Fruit fly (Drosophila melanogaster) whole organism, embryonic: ENCODE data around the gene CG10801.

Source experiments
- ATbp ChIP-seq: fragments of 200-800 bp; sonication (Bioruptor generic); optimal IDR thresholded peaks from 2 replicates; lab custom pipeline; 2017; ENCODE audit warnings: missing biosample characterization, mild to moderate bottlenecking, missing genetic modification characterization, missing genetic modification reagents
- Antp ChIP-seq: fragments of 200-800 bp; sonication (Bioruptor generic); optimal IDR thresholded peaks from 3 replicates; lab custom pipeline; 2016; ENCODE audit warnings: missing biosample characterization, missing genetic modification characterization
- Atf-2 ChIP-seq: fragments of 200-800 bp; sonication (Bioruptor generic); optimal IDR thresholded peaks from 2 replicates; lab custom pipeline; 2016; ENCODE audit warnings: missing biosample characterization, missing genetic modification characterization
- B-H2 ChIP-seq: fragments of 200-800 bp; sonication (Bioruptor generic); optimal IDR thresholded peaks from 2 replicates; lab custom pipeline; 2018; ENCODE audit warnings: missing biosample characterization, mild to moderate bottlenecking, missing genetic modification characterization
- Bdp1 ChIP-seq: fragments of 200-800 bp; sonication (Bioruptor generic); optimal IDR thresholded peaks from 3 replicates; lab custom pipeline; 2016; ENCODE audit warnings: missing biosample characterization, missing genetic modification characterization
- CG10267 ChIP-seq: fragments of 200-800 bp; sonication (Bioruptor generic); optimal IDR thresholded peaks from 2 replicates; lab custom pipeline; 2018; ENCODE audit warnings: missing biosample characterization, mild to moderate bottlenecking, missing genetic modification characterization, moderate library complexity
- CG10543 ChIP-seq: fragments of 200-800 bp; sonication (Bioruptor generic); optimal IDR thresholded peaks from 3 replicates; lab custom pipeline; 2017; ENCODE audit warnings: missing biosample characterization, mild to moderate bottlenecking, missing genetic modification characterization, moderate library complexity
- CG11093 ChIP-seq: fragments of 200-800 bp; sonication (Bioruptor generic); IDR thresholded peaks from 3 replicates; pipeline ENCODE4 v1.3.6; 2022; ENCODE audit warnings: missing biosample characterization, missing genetic modification characterization
- CG11504 ChIP-seq: fragments of 200-800 bp; sonication (Bioruptor generic); optimal IDR thresholded peaks from 3 replicates; lab custom pipeline; 2019; ENCODE audit warnings: missing biosample characterization, mild to moderate bottlenecking, missing genetic modification characterization, moderate library complexity
- CG11695 ChIP-seq: fragments of 200-800 bp; sonication (Bioruptor generic); IDR thresholded peaks from 3 replicates; pipeline ENCODE4 v1.3.6; 2022; ENCODE audit warnings: missing biosample characterization, missing genetic modification characterization
- CG12155 ChIP-seq: fragments of 200-800 bp; sonication (Bioruptor generic); optimal IDR thresholded peaks from 3 replicates; lab custom pipeline; 2016; ENCODE audit warnings: missing biosample characterization, missing genetic modification characterization
- CG14965 ChIP-seq: fragments of 200-800 bp; sonication (Bioruptor generic); optimal IDR thresholded peaks from 2 replicates; lab custom pipeline; 2016; ENCODE audit warnings: missing biosample characterization, missing genetic modification characterization, borderline replicate concordance
- CG1529 ChIP-seq: fragments of 200-800 bp; sonication (Bioruptor generic); optimal IDR thresholded peaks from 3 replicates; lab custom pipeline; 2018; ENCODE audit warnings: missing biosample characterization, missing genetic modification characterization
- CG16863 ChIP-seq: fragments of 200-800 bp; sonication (Bioruptor generic); optimal IDR thresholded peaks from 3 replicates; lab custom pipeline; 2016; ENCODE audit warnings: missing biosample characterization, missing genetic modification characterization
- CG17186 ChIP-seq: fragments of 200-800 bp; sonication (Bioruptor generic); optimal IDR thresholded peaks from 3 replicates; lab custom pipeline; 2017; ENCODE audit warnings: missing biosample characterization, missing genetic modification reagents, missing genetic modification characterization
- CG3281 ChIP-seq: fragments of 200-800 bp; sonication (Bioruptor generic); optimal IDR thresholded peaks from 3 replicates; lab custom pipeline; 2017; ENCODE audit warnings: missing biosample characterization, mild to moderate bottlenecking, missing genetic modification characterization
- CG33213 ChIP-seq: fragments of 200-800 bp; sonication (Bioruptor generic); optimal IDR thresholded peaks from 3 replicates; lab custom pipeline; 2016; ENCODE audit warnings: missing biosample characterization, missing genetic modification characterization
- CG4424 ChIP-seq: fragments of 200-800 bp; sonication (Bioruptor generic); optimal IDR thresholded peaks from 3 replicates; lab custom pipeline; 2016; ENCODE audit warnings: missing biosample characterization, missing genetic modification characterization
- CG6254 ChIP-seq: fragments of 200-800 bp; sonication (Bioruptor generic); optimal IDR thresholded peaks from 3 replicates; lab custom pipeline; 2017; ENCODE audit warnings: mild to moderate bottlenecking, missing biosample characterization, missing genetic modification reagents, missing genetic modification characterization
- CG7357 ChIP-seq: fragments of 200-800 bp; sonication (Bioruptor generic); IDR thresholded peaks from 3 replicates; pipeline ENCODE4 v1.3.6; 2022; ENCODE audit warnings: missing biosample characterization, missing genetic modification characterization
- CG7987 ChIP-seq: fragments of 200-800 bp; sonication (Bioruptor generic); optimal IDR thresholded peaks from 2 replicates; lab custom pipeline; 2018; ENCODE audit warnings: missing biosample characterization, mild to moderate bottlenecking, missing genetic modification characterization, moderate library complexity
- CG8281 ChIP-seq: fragments of 200-800 bp; sonication (Bioruptor generic); optimal IDR thresholded peaks from 2 replicates; lab custom pipeline; 2018; ENCODE audit warnings: missing biosample characterization, mild to moderate bottlenecking, missing genetic modification characterization, moderate library complexity
- Chrac-16 ChIP-seq: fragments of 200-800 bp; sonication (Bioruptor generic); optimal IDR thresholded peaks from 3 replicates; lab custom pipeline; 2016; ENCODE audit warnings: missing biosample characterization, missing genetic modification characterization
- CkIIα-i1 ChIP-seq: fragments of 200-800 bp; sonication (Bioruptor generic); IDR thresholded peaks from 2 replicates; pipeline ENCODE4 v1.3.6; 2022; ENCODE audit warnings: missing biosample characterization, missing genetic modification characterization
- E2f1 ChIP-seq: fragments of 200-800 bp; sonication (Bioruptor generic); IDR thresholded peaks from 2 replicates; pipeline ENCODE4 v1.3.6; 2022; ENCODE audit warnings: missing biosample characterization, missing genetic modification characterization
- HLH4C ChIP-seq: fragments of 200-800 bp; sonication (Bioruptor generic); IDR thresholded peaks from 3 replicates; pipeline ENCODE4 v1.3.6; 2022; ENCODE audit warnings: missing biosample characterization, missing genetic modification characterization; ENCODE audit not compliant: partially characterized antibody
- Hr39 ChIP-seq: fragments of >200 bp; optimal IDR thresholded peaks from 2 replicates; lab custom pipeline; 2017
- Med ChIP-seq: fragments of 200-800 bp; sonication (Bioruptor generic); peaks from one replicate; lab custom pipeline; 2016; ENCODE audit warnings: missing biosample characterization, missing genetic modification characterization, mild to moderate bottlenecking, inconsistent platforms, moderate library complexity
- Mrtf ChIP-seq: fragments of 200-800 bp; sonication (Bioruptor generic); IDR thresholded peaks from 3 replicates; pipeline ENCODE4 v1.3.6; 2022; ENCODE audit warnings: missing biosample characterization, missing genetic modification characterization
- Nf-YA ChIP-seq: fragments of 200-800 bp; sonication (Bioruptor generic); IDR thresholded peaks from 2 replicates; pipeline ENCODE4 v1.3.6; 2022; ENCODE audit warnings: missing biosample characterization, missing genetic modification characterization
- Pdp1 ChIP-seq, 2 experiments: fragments of 200-800 bp; sonication (Bioruptor generic); optimal IDR thresholded peaks; 3 replicates each; lab custom pipeline; 2016; ENCODE audit warnings: missing biosample characterization in 2 of 2, missing genetic modification characterization in 2 of 2, mild to moderate bottlenecking in 1 of 2, moderate library complexity in 1 of 2
- Rx ChIP-seq: fragments of 200-800 bp; sonication (Bioruptor generic); IDR thresholded peaks from 2 replicates; pipeline ENCODE4 v1.3.6; 2022; ENCODE audit warnings: missing biosample characterization, missing genetic modification characterization
- Sox100B ChIP-seq: fragments of 200-800 bp; sonication (Bioruptor generic); optimal IDR thresholded peaks from 3 replicates; lab custom pipeline; 2018; ENCODE audit warnings: missing biosample characterization, mild to moderate bottlenecking, missing genetic modification characterization
- ac ChIP-seq: fragments of 200-800 bp; sonication (Bioruptor generic); optimal IDR thresholded peaks from 3 replicates; lab custom pipeline; 2017; ENCODE audit warnings: missing biosample characterization, mild to moderate bottlenecking, missing genetic modification characterization
- ap ChIP-seq: fragments of 200-800 bp; sonication (Bioruptor generic); IDR thresholded peaks from 2 replicates; pipeline ENCODE4 v1.3.6; 2022; ENCODE audit warnings: missing biosample characterization, missing genetic modification characterization
- chn ChIP-seq: fragments of 200-800 bp; sonication (Bioruptor generic); optimal IDR thresholded peaks from 2 replicates; lab custom pipeline; 2016; ENCODE audit warnings: missing biosample characterization, missing genetic modification characterization
- dm ChIP-seq: fragments of 200-800 bp; sonication (Bioruptor generic); optimal IDR thresholded peaks from 3 replicates; lab custom pipeline; 2016; ENCODE audit warnings: missing biosample characterization, missing genetic modification characterization
- dysf ChIP-seq: fragments of 200-800 bp; sonication (Bioruptor generic); IDR thresholded peaks from 3 replicates; pipeline ENCODE4 v1.3.6; 2022; ENCODE audit warnings: missing biosample characterization, missing genetic modification characterization
- gcm ChIP-seq: fragments of 200-800 bp; sonication (Bioruptor generic); optimal IDR thresholded peaks from 2 replicates; lab custom pipeline; 2019; ENCODE audit warnings: missing biosample characterization, mild to moderate bottlenecking, missing genetic modification characterization, moderate library complexity
- h ChIP-seq: fragments of >200 bp; optimal IDR thresholded peaks from 2 replicates; lab custom pipeline; 2017
- lab ChIP-seq: fragments of 200-800 bp; sonication (Bioruptor generic); optimal IDR thresholded peaks from 3 replicates; lab custom pipeline; 2017; ENCODE audit warnings: missing biosample characterization, missing genetic modification characterization, mild to moderate bottlenecking, moderate library complexity, missing genetic modification reagents
- lov ChIP-seq, 2 experiments: fragments of 200-800 bp in 1 of 2; fragments of >200 bp in 1 of 2; sonication (Bioruptor generic) in 1 of 2; IDR thresholded peaks in 1 of 2; optimal IDR thresholded peaks in 1 of 2; 2 replicates in 1 of 2; 3 replicates in 1 of 2; pipeline versions ENCODE4 v1.3.6 to Lab custom; 2017 to 2022; ENCODE audit warnings: missing biosample characterization in 1 of 2, missing genetic modification characterization in 1 of 2
- mirr ChIP-seq: fragments of 200-800 bp; sonication (Bioruptor generic); optimal IDR thresholded peaks from 3 replicates; lab custom pipeline; 2018; ENCODE audit warnings: missing biosample characterization, mild to moderate bottlenecking, missing genetic modification characterization
- nerfin-2 ChIP-seq: fragments of 200-800 bp; sonication (Bioruptor generic); IDR thresholded peaks from 2 replicates; pipeline ENCODE4 v1.3.6; 2022; ENCODE audit warnings: missing biosample characterization, missing genetic modification characterization; ENCODE audit not compliant: partially characterized antibody
- nmo ChIP-seq: fragments of 200-800 bp; sonication (Bioruptor generic); optimal IDR thresholded peaks from 2 replicates; lab custom pipeline; 2018; ENCODE audit warnings: missing biosample characterization, mild to moderate bottlenecking, missing genetic modification characterization, moderate library complexity
- prd ChIP-seq, 3 experiments: fragments of >200 bp in 2 of 3; fragments of 200-800 bp in 1 of 3; sonication (Bioruptor generic) in 1 of 3; optimal IDR thresholded peaks in 2 of 3; IDR thresholded peaks in 1 of 3; 2 replicates in 2 of 3; 3 replicates in 1 of 3; pipeline versions ENCODE4 v1.3.6 to Lab custom; 2017 to 2022; ENCODE audit warnings: missing biosample characterization in 1 of 3, missing genetic modification characterization in 1 of 3
- sd ChIP-seq: fragments of 200-800 bp; sonication (Bioruptor generic); optimal IDR thresholded peaks from 3 replicates; lab custom pipeline; 2018; ENCODE audit warnings: missing biosample characterization, mild to moderate bottlenecking, missing genetic modification characterization, moderate library complexity
- sim ChIP-seq: fragments of 200-800 bp; sonication (Bioruptor generic); IDR thresholded peaks from 2 replicates; pipeline ENCODE4 v1.3.6; 2022; ENCODE audit warnings: missing biosample characterization, missing genetic modification characterization
- toy ChIP-seq: fragments of 200-800 bp; sonication (Bioruptor generic); IDR thresholded peaks from 2 replicates; pipeline ENCODE4 v1.3.6; 2022; ENCODE audit warnings: missing biosample characterization, missing genetic modification characterization
- vfl ChIP-seq: fragments of 200-800 bp; sonication (Bioruptor generic); optimal IDR thresholded peaks from 2 replicates; lab custom pipeline; 2016; ENCODE audit warnings: missing biosample characterization, missing genetic modification characterization

The CG10801 gene

dm6 chrX:3437493-3437892 is 22.9 kb upstream of the CG10801 start (continued):
- no peak for TF ChIP-seq nmo
- peak; percentile 35 for TF ChIP-seq Med (GFP tag; lab: Kevin White, UChicago)
- TF ChIP-seq Atf-2 (GFP tag; lab: Kevin White, UChicago), result no peak

DNA sequence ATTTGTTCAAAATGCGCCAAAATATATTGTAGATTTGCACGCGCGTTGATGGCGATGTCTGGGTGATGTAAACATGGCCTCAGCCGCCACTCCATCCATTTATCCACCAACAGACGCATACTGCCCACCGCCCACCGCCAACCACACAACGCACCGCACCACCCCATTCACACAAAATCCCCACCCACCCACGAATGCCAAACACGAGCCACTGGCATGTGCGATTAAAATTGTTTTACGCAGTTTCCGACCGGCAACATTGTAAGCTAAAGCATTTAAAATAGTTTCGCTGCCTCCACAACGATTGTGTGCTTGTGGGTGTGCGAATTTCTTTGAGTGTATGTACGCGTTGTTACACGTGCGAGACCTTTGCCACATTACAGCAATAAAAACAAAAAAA is 19.9 kb upstream of the CG10801 start:
- TF ChIP-seq Antp (GFP tag; lab: Kevin White, UChicago), result no peak
- TF ChIP-seq mirr (GFP tag; lab: Kevin White, UChicago), result peak; percentile 19
- no peak for TF ChIP-seq toy
- TF ChIP-seq CG4424 (GFP tag; lab: Kevin White, UChicago), result no peak
- no peak for TF ChIP-seq CG17186 (GFP tag; lab: Kevin White, UChicago)
- TF ChIP-seq sim (GFP tag; lab: Robert Waterston, UW), result no peak
- TF ChIP-seq ATbp (GFP tag; lab: Kevin White, UChicago), result no peak
- peak; percentile 92 for TF ChIP-seq CG7987
- no peak for TF ChIP-seq CG33213 (GFP tag; lab: Kevin White, UChicago)
- no peak for TF ChIP-seq CG8281
- TF ChIP-seq lab (GFP tag; lab: Kevin White, UChicago), result peak; percentile 24
- no peak for TF ChIP-seq Chrac-16 (GFP tag; lab: Kevin White, UChicago)
- no peak for TF ChIP-seq CG11695 (GFP tag; lab: Robert Waterston, UW)
- TF ChIP-seq vfl (GFP tag; lab: Kevin White, UChicago), result no peak
- no peak for TF ChIP-seq h (lab: Kevin White, UChicago)
- no peak for TF ChIP-seq CG3281
- no peak for TF ChIP-seq CG7357
- no peak for TF ChIP-seq ac (GFP tag; lab: Kevin White, UChicago)
- TF ChIP-seq Hr39, result no peak
- no peak for TF ChIP-seq ap (GFP tag; lab: Robert Waterston, UW)
- no peak for TF ChIP-seq nerfin-2 (GFP tag; lab: Robert Waterston, UW)
- TF ChIP-seq chn (GFP tag; lab: Kevin White, UChicago), result no peak
- TF ChIP-seq CG6254 (GFP tag; lab: Kevin White, UChicago), result no peak
- TF ChIP-seq CG16863 (GFP tag; lab: Kevin White, UChicago), result no peak
- TF ChIP-seq CG10543 (GFP tag; lab: Kevin White, UChicago), result peak; percentile 27
- TF ChIP-seq CkIIα-i1 (GFP tag; lab: Robert Waterston, UW), result no peak
- TF ChIP-seq Pdp1 (GFP tag; optimal IDR thresholded peaks at IDR 0.05; lab: Kevin White, UChicago), result peak in 1 of 2 experiments; percentile 3
- no peak for TF ChIP-seq E2f1 (GFP tag; lab: Robert Waterston, UW)
- no peak for TF ChIP-seq B-H2 (GFP tag; lab: Kevin White, UChicago)
- TF ChIP-seq prd (optimal IDR thresholded peaks at IDR 0.05; lab: Kevin White, UChicago), result no peak
- no peak for TF ChIP-seq prd (GFP tag; IDR thresholded peaks at IDR 0.05; lab: Robert Waterston, UW)
- TF ChIP-seq Rx (GFP tag; lab: Robert Waterston, UW), result no peak
- TF ChIP-seq CG11093 (GFP tag; lab: Robert Waterston, UW), result no peak
- TF ChIP-seq dm (GFP tag; lab: Kevin White, UChicago), result no peak
- TF ChIP-seq Sox100B (GFP tag; lab: Kevin White, UChicago), result no peak
- no peak for TF ChIP-seq CG1529 (GFP tag; lab: Kevin White, UChicago)
- peak; percentile 88 for TF ChIP-seq sd (tag; lab: Kevin White, UChicago)
- TF ChIP-seq lov (optimal IDR thresholded peaks at IDR 0.05; lab: Kevin White, UChicago), result no peak
- TF ChIP-seq lov (GFP tag; IDR thresholded peaks at IDR 0.05; lab: Robert Waterston, UW), result no peak
- no peak for TF ChIP-seq Mrtf (GFP tag; lab: Robert Waterston, UW)
- TF ChIP-seq dysf, result 0 out of 3 replicates have a peak, but pooled peaks have one; percentile 8
- no peak for TF ChIP-seq CG14965 (GFP tag; lab: Kevin White, UChicago)
- no peak for TF ChIP-seq Bdp1
- TF ChIP-seq CG11504 (tag; lab: Kevin White, UChicago), result peak; percentile 1
- TF ChIP-seq gcm (GFP tag; lab: Kevin White, UChicago), result no peak
- TF ChIP-seq CG12155 (GFP tag; lab: Kevin White, UChicago), result no peak
- no peak for TF ChIP-seq CG10267 (tag; lab: Kevin White, UChicago)
- no peak for TF ChIP-seq HLH4C (GFP tag; lab: Robert Waterston, UW)
- no peak for TF ChIP-seq Nf-YA (GFP tag; lab: Robert Waterston, UW)
